Worm (Caenorhabditis elegans): ENCODE results near the gene srbc-11.

DNA sequence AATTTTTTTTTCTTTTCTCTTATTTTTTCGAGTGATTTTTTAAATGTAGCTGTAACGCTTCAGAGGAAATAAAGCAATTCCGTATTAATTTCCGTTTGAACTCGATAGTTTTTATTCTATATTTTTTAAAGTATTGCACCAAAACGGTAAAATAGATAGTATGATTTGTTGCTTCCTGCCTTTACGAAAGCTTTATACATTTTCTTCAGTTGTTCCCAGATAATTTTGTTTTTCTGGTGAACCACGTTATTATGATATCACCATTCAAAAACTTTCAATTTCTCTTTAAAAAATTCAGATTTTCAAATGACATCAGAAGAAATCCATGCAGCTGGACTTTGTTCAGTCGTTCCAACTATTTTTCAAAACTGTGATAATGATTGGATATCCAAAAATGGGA is 19.9 kb upstream of the srbc-11 start, which contains the start of gene srb-18:
- TF ChIP-seq him-1 (tag; optimal IDR thresholded peaks at IDR 0.05) (no peak), dao-5 (tag; optimal IDR thresholded peaks at IDR 0.05) (no peak)
